Fruit fly (Drosophila melanogaster): ENCODE results near the gene CG32579.
A peak's percentile ranks its signal among the peaks of the same experiment; 100 is the strongest.

Gene CG32579

DNA sequence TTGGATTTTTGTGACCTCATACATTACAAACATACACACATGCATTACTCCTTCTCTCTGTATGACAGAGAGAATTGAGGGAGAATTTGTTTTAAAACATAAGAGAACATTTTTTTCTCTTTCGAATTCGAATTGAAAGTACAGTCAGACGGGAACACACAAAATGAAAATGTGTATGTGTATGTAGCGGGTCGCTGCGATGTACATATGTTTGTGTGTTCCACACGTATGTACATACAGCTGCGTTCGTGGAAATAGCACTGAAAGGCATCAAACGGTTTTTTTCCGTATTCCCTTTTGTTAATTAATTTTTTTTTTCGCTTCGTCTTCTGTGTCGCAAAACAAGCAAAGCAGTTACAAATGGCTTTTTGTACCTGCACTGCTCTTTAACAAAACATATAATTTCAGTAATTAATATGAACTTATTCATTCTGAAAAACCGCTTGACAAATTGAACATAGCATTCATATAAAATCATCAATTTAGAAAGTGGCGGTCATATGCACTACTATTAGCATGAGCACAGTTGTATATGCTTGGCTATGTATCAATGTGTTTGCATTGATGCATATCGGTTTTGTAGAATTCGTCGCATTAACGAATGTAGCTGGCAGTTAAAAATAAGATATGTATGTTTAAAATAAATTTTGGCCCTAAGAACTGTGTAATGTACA is 9.7 kb downstream of the CG32579 start (continued):
- TF ChIP-seq psq (GFP tag; optimal IDR thresholded peaks at IDR 0.05): peak; percentile 76
- peak; percentile 88 for TF ChIP-seq ac (GFP tag; optimal IDR thresholded peaks at IDR 0.05)
- TF ChIP-seq CG6689 (GFP tag; IDR thresholded peaks at IDR 0.05): peak; percentile 88
- TF ChIP-seq Tbp (GFP tag; optimal IDR thresholded peaks at IDR 0.05): no peak
- TF ChIP-seq CG4730 (GFP tag; IDR thresholded peaks at IDR 0.05): peak; percentile 82
- no peak for TF ChIP-seq CG15479 (GFP tag; optimal IDR thresholded peaks at IDR 0.05)
- peak; percentile 91 for TF ChIP-seq eyg (GFP tag; optimal IDR thresholded peaks at IDR 0.05)
- TF ChIP-seq sob (GFP tag; IDR thresholded peaks at IDR 0.05): peak; percentile 89
- TF ChIP-seq NC2β (GFP tag; optimal IDR thresholded peaks at IDR 0.05): peak; percentile 90
- TF ChIP-seq pho (GFP tag; optimal IDR thresholded peaks at IDR 0.05): peak; percentile 94
- TF ChIP-seq Deaf1 (tag; optimal IDR thresholded peaks at IDR 0.05): peak; percentile 76
- peak; percentile 93 for TF ChIP-seq Abd-B (GFP tag; optimal IDR thresholded peaks at IDR 0.05)
- TF ChIP-seq pnt (GFP tag; optimal IDR thresholded peaks at IDR 0.05): peak; percentile 93
- no peak for TF ChIP-seq Sin3A (optimal IDR thresholded peaks at IDR 0.05)
- TF ChIP-seq otp (GFP tag; IDR thresholded peaks at IDR 0.05): peak; percentile 89; the same call in 2 of the 3 replicates
- TF ChIP-seq CG11560 (tag; IDR thresholded peaks at IDR 0.05): no peak; the same call in 1 of the 3 replicates
- TF ChIP-seq ase (GFP tag; IDR thresholded peaks at IDR 0.05): peak; percentile 84
- peak; percentile 91 for TF ChIP-seq CG5180 (GFP tag; optimal IDR thresholded peaks at IDR 0.05)
- TF ChIP-seq lov (optimal IDR thresholded peaks at IDR 0.05): no peak
- peak; percentile 84 for TF ChIP-seq lov (GFP tag; IDR thresholded peaks at IDR 0.05)
- peak; percentile 75 for TF ChIP-seq TFAM (GFP tag; optimal IDR thresholded peaks at IDR 0.05)
- TF ChIP-seq CG15073 (GFP tag; optimal IDR thresholded peaks at IDR 0.05): peak; percentile 62
- peak; percentile 94 for TF ChIP-seq Asciz (GFP tag; optimal IDR thresholded peaks at IDR 0.05)
- peak; percentile 94 for TF ChIP-seq CG11398 (GFP tag; optimal IDR thresholded peaks at IDR 0.05)
- peak; percentile 91 for TF ChIP-seq Optix (GFP tag; IDR thresholded peaks at IDR 0.05)
- TF ChIP-seq Side (GFP tag; optimal IDR thresholded peaks at IDR 0.05): peak; percentile 96
- no peak for TF ChIP-seq hb (GFP tag; IDR thresholded peaks at IDR 0.05; ENCODE audit: partially characterized antibody)
- peak; percentile 90 for TF ChIP-seq CG32532 (GFP tag; IDR thresholded peaks at IDR 0.05)
- TF ChIP-seq en (GFP tag; optimal IDR thresholded peaks at IDR 0.05): peak; percentile 91
- TF ChIP-seq CG14014 (GFP tag; IDR thresholded peaks at IDR 0.05): peak; percentile 89
- peak; percentile 97 for TF ChIP-seq CG18599 (GFP tag; optimal IDR thresholded peaks at IDR 0.05)
- TF ChIP-seq CG4404 (GFP tag; IDR thresholded peaks at IDR 0.05): peak; percentile 92
- TF ChIP-seq CG17328 (GFP tag; IDR thresholded peaks at IDR 0.05): peak; percentile 88
- TF ChIP-seq Hr51 (GFP tag; optimal IDR thresholded peaks at IDR 0.05): peak; percentile 95 to 97
- TF ChIP-seq unpg (GFP tag; optimal IDR thresholded peaks at IDR 0.05): peak; percentile 95
- peak in 1 of 3 experiments; percentile 97 for TF ChIP-seq lola (GFP tag; optimal IDR thresholded peaks at IDR 0.05)
- no peak for TF ChIP-seq nerfin-2 (GFP tag; IDR thresholded peaks at IDR 0.05; ENCODE audit: partially characterized antibody)
- peak; percentile 70 for TF ChIP-seq Ravus (GFP tag; IDR thresholded peaks at IDR 0.05)
- TF ChIP-seq cato (GFP tag; optimal IDR thresholded peaks at IDR 0.05; ENCODE audit: borderline replicate concordance): peak; percentile 87
- TF ChIP-seq Fer2 (tag; optimal IDR thresholded peaks at IDR 0.05): peak; percentile 89
- peak; percentile 27 for TF ChIP-seq CG7745 (tag; optimal IDR thresholded peaks at IDR 0.05)
- peak; percentile 94 for TF ChIP-seq CG9437 (GFP tag; optimal IDR thresholded peaks at IDR 0.05)
- peak; percentile 83 for TF ChIP-seq bowl (GFP tag; IDR thresholded peaks at IDR 0.05)
- TF ChIP-seq Hmr (GFP tag; optimal IDR thresholded peaks at IDR 0.05): peak; percentile 98
- TF ChIP-seq sima (GFP tag; optimal IDR thresholded peaks at IDR 0.05): peak; percentile 93
- peak; percentile 94 for TF ChIP-seq CG10654 (GFP tag; optimal IDR thresholded peaks at IDR 0.05)
- peak; percentile 87 for TF ChIP-seq rib (GFP tag; IDR thresholded peaks at IDR 0.05)
- peak; percentile 89 for TF ChIP-seq lbe (GFP tag; optimal IDR thresholded peaks at IDR 0.05)
- no peak for TF ChIP-seq sc (optimal IDR thresholded peaks at IDR 0.05)
- TF ChIP-seq sc (GFP tag; optimal IDR thresholded peaks at IDR 0.05): peak; percentile 92
